Worm (Caenorhabditis elegans): ENCODE results near the gene F52D2.7.

- TF ChIP-seq rnt-1 (tag; optimal IDR thresholded peaks at IDR 0.05) (no peak), nfya-1 (tag; optimal IDR thresholded peaks at IDR 0.05) (no peak), dve-1 (tag; optimal IDR thresholded peaks at IDR 0.05) (no peak), ceh-14 (tag; optimal IDR thresholded peaks at IDR 0.05) (no peak), ama-1 (optimal IDR thresholded peaks at IDR 0.05) (no peak), fax-1 (tag; optimal IDR thresholded peaks at IDR 0.05) (no peak), pag-3 (tag; optimal IDR thresholded peaks at IDR 0.05; ENCODE audit: borderline replicate concordance) (no peak), ceh-30 (tag; optimal IDR thresholded peaks at IDR 0.05) (no peak)
Measured at ce11 chrX:1998825-1999224, 36.5 kb downstream of the F52D2.7 start.

Data from whole organism, late embryonic.